Worm (Caenorhabditis elegans): ENCODE results near the gene spe-27.

- TF ChIP-seq him-1 (tag; optimal IDR thresholded peaks at IDR 0.05) (no peak), W03F9.2 (tag; optimal IDR thresholded peaks at IDR 0.05) (no peak), dao-5 (tag; optimal IDR thresholded peaks at IDR 0.05) (no peak)
These were observed 3.6 kb upstream of the spe-27 start for ce11 chrIV:5869354-5869753.
